Worm (Caenorhabditis elegans): Measurements from ENCODE around the gene ZC404.2.

DNA sequence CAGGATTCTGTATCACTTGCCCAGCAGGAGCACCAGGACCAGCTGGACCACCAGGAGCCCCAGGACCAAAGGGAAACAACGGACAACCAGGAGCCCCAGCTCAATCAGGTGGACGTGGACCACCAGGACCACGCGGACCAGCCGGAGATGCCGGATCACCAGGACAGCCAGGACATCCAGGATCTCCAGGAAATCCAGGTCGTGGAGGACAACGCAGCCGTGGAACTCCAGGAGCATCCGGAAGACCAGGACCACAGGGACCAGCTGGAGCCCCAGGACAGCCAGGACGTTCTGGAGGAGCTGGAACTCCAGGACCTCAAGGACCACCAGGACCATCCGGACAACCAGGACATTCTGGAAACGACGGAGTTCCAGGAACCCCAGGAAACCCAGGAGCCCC is 48.3 kb downstream of the ZC404.2 start:
- TF ChIP-seq elt-2 (tag; optimal IDR thresholded peaks at IDR 0.05) (no peak), nhr-12 (tag; optimal IDR thresholded peaks at IDR 0.05) (no peak), ama-1 (optimal IDR thresholded peaks at IDR 0.05) (no peak), lin-13 (GFP tag; optimal IDR thresholded peaks at IDR 0.05) (no peak), mdl-1 (tag; optimal IDR thresholded peaks at IDR 0.05) (no peak), ets-5 (GFP tag; IDR thresholded peaks at IDR 0.05) (no peak)
